Worm (Caenorhabditis elegans) whole organism, L1 larva: ENCODE data around the gene twk-43.

ENCODE experiments used
- blmp-1 ChIP-seq: fragments of 150-350 bp; optimal IDR thresholded peaks from 2 replicates; lab custom pipeline; 2014; ENCODE audit warnings: missing biosample characterization, missing genetic modification characterization
- ceh-90 ChIP-seq: sonication (generic microtip); optimal IDR thresholded peaks from 2 replicates; lab custom pipeline; 2016; ENCODE audit warnings: missing genetic modification characterization, missing compliant biosample characterization
- lin-35 ChIP-seq, 2 experiments: fragments of 150-350 bp; optimal IDR thresholded peaks; 2 replicates each; lab custom pipeline; 2014; ENCODE audit warnings: missing biosample characterization in 2 of 2, missing genetic modification characterization in 2 of 2, missing genetic modification reagents in 2 of 2
- lsy-2 ChIP-seq, 2 experiments: fragments of 150-350 bp; optimal IDR thresholded peaks; 2 replicates each; lab custom pipeline; 2014; ENCODE audit warnings: missing biosample characterization in 2 of 2, missing genetic modification characterization in 2 of 2
- unc-62 ChIP-seq: fragments of 150-350 bp; optimal IDR thresholded peaks from 2 replicates; lab custom pipeline; 2014; ENCODE audit warnings: missing biosample characterization, missing genetic modification reagents, missing genetic modification characterization

- no peak for TF ChIP-seq lin-35 (GFP tag; optimal IDR thresholded peaks at IDR 0.05; lab: Kevin White, UChicago)
- TF ChIP-seq unc-62 (GFP tag; lab: Kevin White, UChicago): no peak
- no peak for TF ChIP-seq lsy-2 (tag; optimal IDR thresholded peaks at IDR 0.05; lab: Kevin White, UChicago)
- no peak for TF ChIP-seq ceh-90 (tag; lab: Kevin White, UChicago)
- no peak for TF ChIP-seq blmp-1 (tag; lab: Kevin White, UChicago)
These were observed 39.7 kb downstream of the twk-43 start, which contains the start of gene gcy-34 for ce11 chrV:13385798-13386197.
